Fruit fly (Drosophila melanogaster) whole organism, embryonic: ENCODE results near the gene CG32639.

Experiments
- Abd-B ChIP-seq: fragments of 200-800 bp; sonication (Bioruptor generic); optimal IDR thresholded peaks from 2 replicates; lab custom pipeline; 2018; ENCODE audit warnings: missing biosample characterization, mild to moderate bottlenecking, missing genetic modification characterization, moderate library complexity
- Awh ChIP-seq: fragments of 200-800 bp; sonication (Bioruptor generic); IDR thresholded peaks from 2 replicates; pipeline ENCODE4, ENCODE4 v1.3.6; 2022; ENCODE audit warnings: missing biosample characterization, missing genetic modification characterization
- B-H2 ChIP-seq: fragments of 200-800 bp; sonication (Bioruptor generic); optimal IDR thresholded peaks from 2 replicates; lab custom pipeline; 2018; ENCODE audit warnings: missing biosample characterization, mild to moderate bottlenecking, missing genetic modification characterization
- CG11085 ChIP-seq: fragments of 200-800 bp; sonication (Bioruptor generic); IDR thresholded peaks from 2 replicates; pipeline ENCODE4 v1.3.6; 2022; ENCODE audit warnings: missing biosample characterization, missing genetic modification characterization
- CG11696 ChIP-seq: fragments of 200-800 bp; sonication (Bioruptor generic); IDR thresholded peaks from 2 replicates; pipeline ENCODE4 v1.3.6; 2022; ENCODE audit warnings: missing biosample characterization, missing genetic modification characterization
- CG11723 ChIP-seq: fragments of 200-800 bp; sonication (Bioruptor generic); optimal IDR thresholded peaks from 2 replicates; lab custom pipeline; 2017; ENCODE audit warnings: missing biosample characterization, mild to moderate bottlenecking, missing genetic modification characterization
- CG12769 ChIP-seq: fragments of 200-800 bp; sonication (Bioruptor generic); optimal IDR thresholded peaks from 2 replicates; lab custom pipeline; 2019; ENCODE audit warnings: missing biosample characterization, mild to moderate bottlenecking, missing genetic modification characterization, moderate library complexity
- CG13287 ChIP-seq: fragments of 200-800 bp; sonication (Bioruptor generic); IDR thresholded peaks from 2 replicates; pipeline ENCODE4 v1.3.6; 2022; ENCODE audit warnings: missing biosample characterization, missing genetic modification characterization; ENCODE audit not compliant: partially characterized antibody
- CG13775 ChIP-seq: fragments of 200-800 bp; sonication (Bioruptor generic); optimal IDR thresholded peaks from 3 replicates; lab custom pipeline; 2017; ENCODE audit warnings: missing biosample characterization, mild to moderate bottlenecking, missing genetic modification characterization
- CG15011 ChIP-seq: fragments of 200-800 bp; sonication (Bioruptor generic); optimal IDR thresholded peaks from 3 replicates; lab custom pipeline; 2018; ENCODE audit warnings: missing biosample characterization, mild to moderate bottlenecking, missing genetic modification characterization
- CG15073 ChIP-seq: fragments of 200-800 bp; sonication (Bioruptor generic); optimal IDR thresholded peaks from 2 replicates; lab custom pipeline; 2016; ENCODE audit warnings: missing biosample characterization, missing genetic modification characterization
- CG15479 ChIP-seq: fragments of 200-800 bp; sonication (Bioruptor generic); optimal IDR thresholded peaks from 3 replicates; lab custom pipeline; 2019; ENCODE audit warnings: missing biosample characterization, mild to moderate bottlenecking, missing genetic modification characterization, moderate library complexity
- CG1647 ChIP-seq: fragments of 200-800 bp; sonication (Bioruptor generic); optimal IDR thresholded peaks from 3 replicates; lab custom pipeline; 2016; ENCODE audit warnings: missing biosample characterization, missing genetic modification characterization
- CG17912 ChIP-seq: fragments of 200-800 bp; sonication (Bioruptor generic); optimal IDR thresholded peaks from 2 replicates; lab custom pipeline; 2018; ENCODE audit warnings: missing biosample characterization, mild to moderate bottlenecking, missing genetic modification characterization
- CG18764 ChIP-seq: fragments of 200-800 bp; sonication (Bioruptor generic); optimal IDR thresholded peaks from 3 replicates; lab custom pipeline; 2016; ENCODE audit warnings: missing biosample characterization, missing genetic modification characterization
- CG2116 ChIP-seq: fragments of 200-800 bp; sonication (Bioruptor generic); optimal IDR thresholded peaks from 3 replicates; lab custom pipeline; 2018; ENCODE audit warnings: missing biosample characterization, mild to moderate bottlenecking, missing genetic modification characterization
- CG4360 ChIP-seq: fragments of 200-800 bp; sonication (Bioruptor generic); IDR thresholded peaks from 2 replicates; pipeline ENCODE4 v1.3.6; 2022; ENCODE audit warnings: missing biosample characterization, missing genetic modification characterization
- CG5180 ChIP-seq: fragments of 200-800 bp; sonication (Bioruptor generic); optimal IDR thresholded peaks from 3 replicates; lab custom pipeline; 2017; ENCODE audit warnings: missing biosample characterization, missing genetic modification characterization, mild to moderate bottlenecking, moderate library complexity, missing genetic modification reagents
- CG6813 ChIP-seq: fragments of 200-800 bp; sonication (Bioruptor generic); optimal IDR thresholded peaks from 2 replicates; lab custom pipeline; 2017; ENCODE audit warnings: missing biosample characterization, missing genetic modification characterization, mild to moderate bottlenecking, moderate library complexity, missing genetic modification reagents
- CG8290 ChIP-seq, 3 experiments: fragments of 200-800 bp; sonication (Bioruptor generic); optimal IDR thresholded peaks; 2 replicates each; lab custom pipeline; 2016 to 2019; ENCODE audit warnings: missing biosample characterization in 3 of 3, missing genetic modification characterization in 3 of 3, mild to moderate bottlenecking in 2 of 3, moderate library complexity in 1 of 3
- Dp ChIP-seq: fragments of 200-800 bp; sonication (Bioruptor generic); optimal IDR thresholded peaks from 2 replicates; lab custom pipeline; 2018; ENCODE audit warnings: missing biosample characterization, mild to moderate bottlenecking, missing genetic modification characterization, moderate library complexity
- Drgx ChIP-seq: fragments of 200-800 bp; sonication (Bioruptor generic); IDR thresholded peaks from 2 replicates; pipeline ENCODE4 v1.3.6; 2022; ENCODE audit warnings: missing biosample characterization, missing genetic modification characterization
- E2f1 ChIP-seq: fragments of 200-800 bp; sonication (Bioruptor generic); IDR thresholded peaks from 2 replicates; pipeline ENCODE4 v1.3.6; 2022; ENCODE audit warnings: missing biosample characterization, missing genetic modification characterization
- Ets65A ChIP-seq: fragments of 200-800 bp; sonication (Bioruptor generic); peaks from one replicate; lab custom pipeline; 2016; ENCODE audit warnings: missing biosample characterization, missing genetic modification characterization
- Gug ChIP-seq: fragments of 200-800 bp; sonication (Bioruptor generic); IDR thresholded peaks from 4 replicates; pipeline ENCODE4 v1.3.6; 2022; ENCODE audit warnings: missing biosample characterization, missing genetic modification characterization
- Hr78 ChIP-seq, 2 experiments: fragments of 200-800 bp in 1 of 2; fragments of >200 bp in 1 of 2; sonication (Bioruptor generic) in 1 of 2; optimal IDR thresholded peaks; 2 replicates each; lab custom pipeline; 2017 to 2019; ENCODE audit warnings: missing biosample characterization in 2 of 2, missing genetic modification characterization in 2 of 2, mild to moderate bottlenecking in 1 of 2, moderate library complexity in 1 of 2
- Neu2 ChIP-seq: fragments of 200-800 bp; sonication (Bioruptor generic); optimal IDR thresholded peaks from 3 replicates; lab custom pipeline; 2016; ENCODE audit warnings: missing biosample characterization, missing genetic modification characterization, borderline replicate concordance
- Nf-YB ChIP-seq: fragments of 200-800 bp; sonication (Bioruptor generic); optimal IDR thresholded peaks from 3 replicates; lab custom pipeline; 2019; ENCODE audit warnings: missing biosample characterization, mild to moderate bottlenecking, missing genetic modification characterization, moderate library complexity
- Side ChIP-seq: fragments of 200-800 bp; sonication (Bioruptor generic); optimal IDR thresholded peaks from 2 replicates; lab custom pipeline; 2016; ENCODE audit warnings: missing biosample characterization, missing genetic modification characterization
- Stat92E ChIP-seq, 3 experiments: fragments of >200 bp in 2 of 3; fragments of 200-800 bp in 1 of 3; sonication (Bioruptor generic) in 1 of 3; optimal IDR thresholded peaks; 2 replicates each; lab custom pipeline; 2017 to 2019; ENCODE audit warnings: missing biosample characterization in 3 of 3, missing genetic modification characterization in 3 of 3, mild to moderate bottlenecking in 1 of 3, moderate library complexity in 1 of 3
- TFAM ChIP-seq: fragments of 200-800 bp; sonication (Bioruptor generic); optimal IDR thresholded peaks from 2 replicates; lab custom pipeline; 2017; ENCODE audit warnings: missing biosample characterization, missing genetic modification characterization, inconsistent platforms
- abd-A ChIP-seq: fragments of 200-800 bp; sonication (Bioruptor generic); optimal IDR thresholded peaks from 3 replicates; lab custom pipeline; 2019; ENCODE audit warnings: missing biosample characterization, mild to moderate bottlenecking, missing genetic modification characterization, moderate library complexity
- aop ChIP-seq: fragments of 200-800 bp; sonication (Bioruptor generic); IDR thresholded peaks from 2 replicates; pipeline ENCODE4 v1.3.6; 2022; ENCODE audit warnings: missing biosample characterization, missing genetic modification characterization
- ato ChIP-seq: fragments of 200-800 bp; sonication (Bioruptor generic); IDR thresholded peaks from 2 replicates; pipeline ENCODE4 v1.3.6; 2022; ENCODE audit warnings: missing biosample characterization, missing genetic modification characterization; ENCODE audit not compliant: partially characterized antibody
- cad ChIP-seq: fragments of >200 bp; optimal IDR thresholded peaks from 2 replicates; lab custom pipeline; 2017; ENCODE audit warnings: missing biosample characterization, missing genetic modification characterization
- cg ChIP-seq: fragments of 200-800 bp; sonication (Bioruptor generic); optimal IDR thresholded peaks from 3 replicates; lab custom pipeline; 2019; ENCODE audit warnings: missing biosample characterization, mild to moderate bottlenecking, missing genetic modification characterization, moderate library complexity
- fru ChIP-seq: fragments of >200 bp; optimal IDR thresholded peaks from 2 replicates; lab custom pipeline; 2017
- ftz-f1 ChIP-seq: fragments of 200-800 bp; sonication (Bioruptor generic); optimal IDR thresholded peaks from 2 replicates; lab custom pipeline; 2016; ENCODE audit warnings: missing biosample characterization, missing genetic modification characterization
- gce ChIP-seq: fragments of 200-800 bp; sonication (Bioruptor generic); IDR thresholded peaks from 3 replicates; pipeline ENCODE4 v1.3.6; 2022; ENCODE audit warnings: missing biosample characterization, missing genetic modification characterization
- gem ChIP-seq: fragments of 200-800 bp; sonication (Bioruptor generic); optimal IDR thresholded peaks from 2 replicates; lab custom pipeline; 2019; ENCODE audit warnings: missing biosample characterization, mild to moderate bottlenecking, missing genetic modification characterization, moderate library complexity
- gt ChIP-seq: fragments of 200-800 bp; sonication (Bioruptor generic); IDR thresholded peaks from 2 replicates; pipeline ENCODE4 v1.3.6; 2022; ENCODE audit warnings: missing biosample characterization, missing genetic modification characterization
- hth ChIP-seq: fragments of >200 bp; optimal IDR thresholded peaks from 2 replicates; lab custom pipeline; 2017; ENCODE audit warnings: inconsistent platforms
- insv ChIP-seq, 2 experiments: fragments of 200-800 bp; sonication (Bioruptor generic); optimal IDR thresholded peaks; 3 replicates each; lab custom pipeline; 2016 to 2018; ENCODE audit warnings: missing biosample characterization in 2 of 2, missing genetic modification characterization in 2 of 2
- oc ChIP-seq: fragments of 200-800 bp; sonication (Bioruptor generic); optimal IDR thresholded peaks from 2 replicates; lab custom pipeline; 2018; ENCODE audit warnings: missing biosample characterization, mild to moderate bottlenecking, missing genetic modification characterization, moderate library complexity
- prd ChIP-seq, 3 experiments: fragments of >200 bp in 2 of 3; fragments of 200-800 bp in 1 of 3; sonication (Bioruptor generic) in 1 of 3; optimal IDR thresholded peaks in 2 of 3; IDR thresholded peaks in 1 of 3; 2 replicates in 2 of 3; 3 replicates in 1 of 3; pipeline versions ENCODE4 v1.3.6 to Lab custom; 2017 to 2022; ENCODE audit warnings: missing biosample characterization in 1 of 3, missing genetic modification characterization in 1 of 3
- sd ChIP-seq: fragments of 200-800 bp; sonication (Bioruptor generic); optimal IDR thresholded peaks from 3 replicates; lab custom pipeline; 2018; ENCODE audit warnings: missing biosample characterization, mild to moderate bottlenecking, missing genetic modification characterization, moderate library complexity
- tll ChIP-seq, 2 experiments: fragments of 200-800 bp in 1 of 2; fragments of >200 bp in 1 of 2; sonication (Bioruptor generic) in 1 of 2; optimal IDR thresholded peaks; 2 replicates each; lab custom pipeline; 2017 to 2019; ENCODE audit warnings: missing biosample characterization in 2 of 2, missing genetic modification characterization in 2 of 2, mild to moderate bottlenecking in 1 of 2, moderate library complexity in 1 of 2
- yki ChIP-seq: fragments of >200 bp; optimal IDR thresholded peaks from 3 replicates; lab custom pipeline; 2018
- zen ChIP-seq: fragments of 200-800 bp; sonication (Bioruptor generic); optimal IDR thresholded peaks from 3 replicates; lab custom pipeline; 2018; ENCODE audit warnings: missing biosample characterization, mild to moderate bottlenecking, missing genetic modification characterization, moderate library complexity

CG32639 gene

dm6 chrX:13227505-13228207 lies 8.7 kb downstream of the CG32639 start (continued):
- TF ChIP-seq sd (tag; lab: Kevin White, UChicago): peak; percentile 44
- no peak for TF ChIP-seq CG18764 (GFP tag; lab: Kevin White, UChicago)
- TF ChIP-seq tll (GFP tag; optimal IDR thresholded peaks at IDR 0.05; lab: Kevin White, UChicago): peak in 1 of 2 experiments; percentile 91
- no peak for TF ChIP-seq yki
- no peak for TF ChIP-seq CG11085 (GFP tag; lab: Robert Waterston, UW)
- no peak for TF ChIP-seq CG13775 (GFP tag; lab: Kevin White, UChicago)
- peak; percentile 18 for TF ChIP-seq Ets65A (GFP tag; lab: Kevin White, UChicago)
- TF ChIP-seq Hr78 (GFP tag; optimal IDR thresholded peaks at IDR 0.05; lab: Kevin White, UChicago): peak in 1 of 2 experiments; percentile 71
- TF ChIP-seq aop (GFP tag; lab: Robert Waterston, UW): no peak
- no peak for TF ChIP-seq CG1647 (GFP tag; lab: Kevin White, UChicago)
- TF ChIP-seq CG11696: no peak
- no peak for TF ChIP-seq CG6813
- no peak for TF ChIP-seq Abd-B
- no peak for TF ChIP-seq CG13287 (GFP tag; lab: Robert Waterston, UW)
- TF ChIP-seq CG17912 (GFP tag; lab: Kevin White, UChicago): no peak
- TF ChIP-seq Nf-YB (GFP tag; lab: Kevin White, UChicago): no peak
- TF ChIP-seq hth: no peak
- no peak for TF ChIP-seq CG8290 (GFP tag; optimal IDR thresholded peaks at IDR 0.05; lab: Kevin White, UChicago)
- TF ChIP-seq CG8290 (tag; optimal IDR thresholded peaks at IDR 0.05; lab: Kevin White, UChicago): no peak
- TF ChIP-seq B-H2 (GFP tag; lab: Kevin White, UChicago): no peak
- TF ChIP-seq Side (GFP tag; lab: Kevin White, UChicago): no peak
- no peak for TF ChIP-seq CG15011 (GFP tag; lab: Kevin White, UChicago)
- no peak for TF ChIP-seq gem (tag; lab: Kevin White, UChicago)
- peak in 1 of 3 experiments; percentile 8 for TF ChIP-seq Stat92E (GFP tag; optimal IDR thresholded peaks at IDR 0.05; lab: Kevin White, UChicago)
- peak; percentile 49 for TF ChIP-seq abd-A
- peak; percentile 17; the same call in 1 of the 2 replicates for TF ChIP-seq CG4360 (GFP tag; lab: Robert Waterston, UW)
- no peak for TF ChIP-seq CG2116 (GFP tag; lab: Kevin White, UChicago)
- TF ChIP-seq zen (tag; lab: Kevin White, UChicago): peak; percentile 92
- peak; percentile 32 for TF ChIP-seq oc (tag; lab: Kevin White, UChicago)
- no peak for TF ChIP-seq ato
- TF ChIP-seq gt: no peak
- no peak for TF ChIP-seq TFAM (GFP tag; lab: Kevin White, UChicago)
- TF ChIP-seq cg: no peak
- TF ChIP-seq CG15073: no peak
- TF ChIP-seq Dp (GFP tag; lab: Kevin White, UChicago): no peak
- TF ChIP-seq CG5180 (GFP tag; lab: Kevin White, UChicago): no peak
- peak; percentile 89 for TF ChIP-seq cad (GFP tag; lab: Kevin White, UChicago)
- TF ChIP-seq Awh: no peak
- TF ChIP-seq Drgx (GFP tag; lab: Robert Waterston, UW): no peak
- no peak for TF ChIP-seq fru (lab: Kevin White, UChicago)
- no peak for TF ChIP-seq insv (GFP tag; optimal IDR thresholded peaks at IDR 0.05; lab: Kevin White, UChicago)
- no peak for TF ChIP-seq CG12769 (tag; lab: Kevin White, UChicago)
- TF ChIP-seq gce: no peak
- TF ChIP-seq CG15479 (GFP tag; lab: Kevin White, UChicago): peak; percentile 74
- no peak for TF ChIP-seq Gug (GFP tag; lab: Robert Waterston, UW)
- TF ChIP-seq ftz-f1 (GFP tag; lab: Kevin White, UChicago): no peak
- TF ChIP-seq CG11723 (GFP tag; lab: Kevin White, UChicago): no peak
- no peak for TF ChIP-seq prd (optimal IDR thresholded peaks at IDR 0.05; lab: Kevin White, UChicago)
- no peak for TF ChIP-seq prd (GFP tag; IDR thresholded peaks at IDR 0.05; lab: Robert Waterston, UW)
- TF ChIP-seq E2f1 (GFP tag; lab: Robert Waterston, UW): no peak
- peak; percentile 32 for TF ChIP-seq Neu2 (GFP tag; lab: Kevin White, UChicago)
